Fruit fly (Drosophila melanogaster): ENCODE measurements around the gene cv.
A peak's percentile ranks its signal among the peaks of the same experiment; 100 is the strongest.

Gene cv

DNA sequence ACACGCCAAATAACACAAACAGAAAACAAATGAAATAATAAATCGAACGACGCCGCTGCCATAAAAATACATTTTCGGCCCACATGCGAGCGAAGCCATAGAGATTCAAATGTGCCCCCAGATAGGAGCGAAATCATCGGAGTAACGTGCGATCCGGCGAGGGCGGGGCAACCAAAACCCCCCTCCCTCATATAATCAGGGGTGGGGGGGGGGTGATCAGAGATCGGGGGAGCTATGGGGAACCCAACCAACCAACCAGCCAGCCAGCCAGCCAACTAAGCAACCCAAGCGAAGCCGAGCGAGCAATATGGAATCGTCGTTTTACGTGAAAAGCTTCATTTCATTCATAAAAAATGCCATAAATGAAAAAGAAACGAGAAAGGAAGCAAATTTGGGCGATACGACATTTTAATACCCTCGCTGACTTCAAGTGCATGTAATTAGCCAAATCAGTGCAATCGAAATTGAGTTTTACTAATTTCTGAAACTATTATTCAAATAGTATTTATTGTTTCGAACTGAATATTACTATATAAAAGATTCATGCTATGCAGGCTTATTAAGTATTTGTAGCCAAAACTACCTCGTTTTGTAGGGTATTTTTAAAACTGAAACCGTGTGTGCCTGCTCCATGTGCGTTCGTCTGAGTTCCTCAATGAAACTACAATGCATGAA is 10.2 kb downstream of the cv start (continued):
- TF ChIP-seq org-1 (GFP tag; optimal IDR thresholded peaks at IDR 0.05) (peak; percentile 53), Doc2 (GFP tag; IDR thresholded peaks at IDR 0.05) (no peak), crp (GFP tag; optimal IDR thresholded peaks at IDR 0.05) (no peak), Ssrp (tag; optimal IDR thresholded peaks at IDR 0.05) (peak; percentile 67), psq (GFP tag; optimal IDR thresholded peaks at IDR 0.05) (peak; percentile 3), ara (GFP tag; IDR thresholded peaks at IDR 0.05) (no peak), CG13775 (GFP tag; optimal IDR thresholded peaks at IDR 0.05) (peak; percentile 17), CG15479 (GFP tag; optimal IDR thresholded peaks at IDR 0.05) (no peak), Sry-δ (GFP tag; optimal IDR thresholded peaks at IDR 0.05) (no peak), D19B (GFP tag; optimal IDR thresholded peaks at IDR 0.05) (peak; percentile 89), rib (GFP tag; IDR thresholded peaks at IDR 0.05) (no peak), disco-r (GFP tag; optimal IDR thresholded peaks at IDR 0.05) (no peak), pfk (GFP tag; optimal IDR thresholded peaks at IDR 0.05) (no peak), CG4617 (GFP tag; optimal IDR thresholded peaks at IDR 0.05; ENCODE audit: borderline replicate concordance) (peak; percentile 7), hkb (optimal IDR thresholded peaks at IDR 0.05) (no peak), hkb (GFP tag; IDR thresholded peaks at IDR 0.05) (peak; percentile 73), Spps (tag; optimal IDR thresholded peaks at IDR 0.05) (peak; percentile 15), CG3407 (GFP tag; optimal IDR thresholded peaks at IDR 0.05) (peak; percentile 46), Hr78 (GFP tag; optimal IDR thresholded peaks at IDR 0.05) (peak in 1 of 2 experiments; percentile 21), nerfin-1 (tag; optimal IDR thresholded peaks at IDR 0.05) (peak; percentile 23), CG7987 (GFP tag; optimal IDR thresholded peaks at IDR 0.05) (no peak), TFAM (GFP tag; optimal IDR thresholded peaks at IDR 0.05) (no peak)

- TF ChIP-seq Sry-β (GFP tag; optimal IDR thresholded peaks at IDR 0.05) = peak; percentile 57
- TF ChIP-seq CG2199 (GFP tag; IDR thresholded peaks at IDR 0.05) = no peak
- peak; percentile 93 for TF ChIP-seq CG3995 (GFP tag; optimal IDR thresholded peaks at IDR 0.05)
These were observed 15.3 kb downstream of the cv start for dm6 chrX:5705097-5705496.

- TF ChIP-seq MESR4 (GFP tag; optimal IDR thresholded peaks at IDR 0.05) (no peak), CG4707 (GFP tag; optimal IDR thresholded peaks at IDR 0.05) (no peak), pnt (GFP tag; optimal IDR thresholded peaks at IDR 0.05) (peak; percentile 71), TFAM (GFP tag; optimal IDR thresholded peaks at IDR 0.05) (no peak), CG3726 (GFP tag; IDR thresholded peaks at IDR 0.05) (peak; percentile 87; the same call in 2 of the 3 replicates), fd3F (GFP tag; optimal IDR thresholded peaks at IDR 0.05) (peak; percentile 68), btn (GFP tag; optimal IDR thresholded peaks at IDR 0.05) (peak; percentile 12), CG3847 (GFP tag; IDR thresholded peaks at IDR 0.05) (peak; percentile 84), CG6272 (GFP tag; IDR thresholded peaks at IDR 0.05) (peak; percentile 84), CG1603 (tag; optimal IDR thresholded peaks at IDR 0.05) (peak; percentile 90), CG15073 (GFP tag; optimal IDR thresholded peaks at IDR 0.05) (no peak), Nf-YC (tag; optimal IDR thresholded peaks at IDR 0.05) (peak; percentile 75), ap (GFP tag; IDR thresholded peaks at IDR 0.05) (peak; percentile 80), CG4617 (GFP tag; optimal IDR thresholded peaks at IDR 0.05; ENCODE audit: borderline replicate concordance) (peak; percentile 31), Hsf (GFP tag; optimal IDR thresholded peaks at IDR 0.05) (peak; percentile 68), sr (GFP tag; IDR thresholded peaks at IDR 0.05) (peak; percentile 70; the same call in 2 of the 3 replicates), Abd-B (GFP tag; optimal IDR thresholded peaks at IDR 0.05) (peak; percentile 57), chn (GFP tag; optimal IDR thresholded peaks at IDR 0.05) (peak; percentile 22), CG6854 (GFP tag; optimal IDR thresholded peaks at IDR 0.05) (peak; percentile 82), CG5953 (GFP tag; IDR thresholded peaks at IDR 0.05) (peak; percentile 62), slbo (GFP tag; IDR thresholded peaks at IDR 0.05) (peak; percentile 89), ken (GFP tag; IDR thresholded peaks at IDR 0.05) (peak; percentile 82), CG11504 (tag; optimal IDR thresholded peaks at IDR 0.05) (peak; percentile 92), CG16863 (GFP tag; optimal IDR thresholded peaks at IDR 0.05) (peak; percentile 31), gsb-n (tag; optimal IDR thresholded peaks at IDR 0.05) (peak; percentile 58)
These were observed 16.1 kb downstream of the cv start for dm6 chrX:5705899-5706312.
